Fruit fly (Drosophila melanogaster) S2 (cell line): ENCODE measurements around the gene CG13842.

ENCODE experiments used
- CG8478 ChIP-seq: fragments of >200 bp; optimal IDR thresholded peaks from 2 replicates; lab custom pipeline; 2018
- CTCF ChIP-seq, 2 experiments: fragments of >200 bp; optimal IDR thresholded peaks; 2 replicates each; lab custom pipeline; 2018

- TF ChIP-seq CG8478 (lab: Kevin White, UChicago) (no peak), CTCF (optimal IDR thresholded peaks at IDR 0.05; lab: Kevin White, UChicago) (no peak)
These were observed 44.6 kb upstream of the CG13842 start for dm6 chr3R:22751698-22752097.
